Fruit fly (Drosophila melanogaster): ENCODE measurements around the gene Klc.

Gene Klc

DNA sequence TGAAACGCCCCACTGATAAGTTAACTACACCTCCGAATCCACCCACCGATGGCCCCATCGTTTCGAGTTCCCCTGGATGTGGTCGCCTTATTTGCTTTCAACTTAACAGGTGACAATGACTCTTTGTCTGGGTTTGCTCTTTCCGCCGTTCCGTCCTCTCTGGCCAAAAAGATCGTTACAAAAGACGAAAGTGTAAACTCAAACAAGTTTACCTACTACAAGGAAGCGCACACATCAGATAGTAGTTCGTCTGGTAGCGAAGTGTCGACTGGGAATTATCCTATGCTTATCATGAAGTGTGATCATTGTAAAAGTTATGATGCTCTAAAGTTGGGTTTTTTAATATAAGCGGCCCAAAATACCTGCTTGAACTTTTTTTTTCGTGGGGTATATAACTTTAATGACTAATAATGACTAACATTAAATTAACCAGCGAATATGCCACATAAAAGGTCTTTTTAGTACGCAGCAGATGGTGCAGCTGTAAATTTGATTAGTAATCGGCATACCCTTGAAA, 49.0 kb upstream of the Klc start (continued):
- TF ChIP-seq sens (GFP tag) (peak; percentile 78), unpg (GFP tag; optimal IDR thresholded peaks at IDR 0.05) (no peak), Dek (tag; optimal IDR thresholded peaks at IDR 0.05) (no peak), sima (GFP tag; optimal IDR thresholded peaks at IDR 0.05) (no peak), Tbp (GFP tag; optimal IDR thresholded peaks at IDR 0.05) (no peak), corto (GFP tag; optimal IDR thresholded peaks at IDR 0.05) (no peak), CG15696 (tag; optimal IDR thresholded peaks at IDR 0.05) (no peak), dati (GFP tag; IDR thresholded peaks at IDR 0.05) (no peak), Opbp (GFP tag; IDR thresholded peaks at IDR 0.05; ENCODE audit: partially characterized antibody) (no peak), repo (GFP tag; optimal IDR thresholded peaks at IDR 0.05) (no peak), Vsx1 (GFP tag; optimal IDR thresholded peaks at IDR 0.05) (no peak), CG9876 (GFP tag; optimal IDR thresholded peaks at IDR 0.05) (no peak), trem (tag; optimal IDR thresholded peaks at IDR 0.05) (no peak), pb (GFP tag; optimal IDR thresholded peaks at IDR 0.05) (no peak), hbn (GFP tag; IDR thresholded peaks at IDR 0.05; ENCODE audit: partially characterized antibody) (no peak), CG8924 (tag; optimal IDR thresholded peaks at IDR 0.05) (no peak), CG4424 (GFP tag; optimal IDR thresholded peaks at IDR 0.05) (no peak), Ets97D (GFP tag; optimal IDR thresholded peaks at IDR 0.05) (no peak), pzg (GFP tag; optimal IDR thresholded peaks at IDR 0.05) (no peak), emc (GFP tag; optimal IDR thresholded peaks at IDR 0.05) (no peak), CrebB (tag; optimal IDR thresholded peaks at IDR 0.05) (peak; percentile 33), Nf-YB (GFP tag; optimal IDR thresholded peaks at IDR 0.05) (no peak), grau (tag; optimal IDR thresholded peaks at IDR 0.05) (peak; percentile 20), lab (GFP tag; optimal IDR thresholded peaks at IDR 0.05) (peak; percentile 33), CG2120 (GFP tag; optimal IDR thresholded peaks at IDR 0.05) (peak; percentile 7), CoRest (tag; optimal IDR thresholded peaks at IDR 0.05) (no peak), CG11723 (GFP tag; optimal IDR thresholded peaks at IDR 0.05) (no peak), pho (GFP tag; optimal IDR thresholded peaks at IDR 0.05) (no peak), YL-1 (GFP tag; optimal IDR thresholded peaks at IDR 0.05) (no peak), Hr78 (GFP tag; optimal IDR thresholded peaks at IDR 0.05) (peak in 1 of 2 experiments; percentile 16), hb (GFP tag; IDR thresholded peaks at IDR 0.05; ENCODE audit: partially characterized antibody) (no peak), Awh (GFP tag; IDR thresholded peaks at IDR 0.05) (no peak), E2f2 (GFP tag; IDR thresholded peaks at IDR 0.05) (no peak; the same call in 1 of the 2 replicates), lola (GFP tag; optimal IDR thresholded peaks at IDR 0.05) (peak in 1 of 3 experiments; percentile 16), CG33557 (GFP tag; optimal IDR thresholded peaks at IDR 0.05) (no peak), rib (GFP tag; IDR thresholded peaks at IDR 0.05) (no peak), amos (GFP tag; IDR thresholded peaks at IDR 0.05; ENCODE audit: partially characterized antibody) (no peak), Dll (GFP tag; IDR thresholded peaks at IDR 0.05; ENCODE audit: partially characterized antibody) (no peak), CG1832 (GFP tag; optimal IDR thresholded peaks at IDR 0.05) (no peak), fd3F (GFP tag; optimal IDR thresholded peaks at IDR 0.05) (no peak), CG1233 (GFP tag; optimal IDR thresholded peaks at IDR 0.05) (peak; percentile 3), gem (tag; optimal IDR thresholded peaks at IDR 0.05) (peak; percentile 41), ro (GFP tag; IDR thresholded peaks at IDR 0.05) (no peak), Rx (GFP tag; IDR thresholded peaks at IDR 0.05) (no peak), gfzf (GFP tag; optimal IDR thresholded peaks at IDR 0.05) (no peak), vvl (GFP tag; IDR thresholded peaks at IDR 0.05) (no peak; the same call in 1 of the 2 replicates), CG4282 (GFP tag; optimal IDR thresholded peaks at IDR 0.05) (no peak), BtbVII (GFP tag; optimal IDR thresholded peaks at IDR 0.05) (peak; percentile 33), Hey (tag; optimal IDR thresholded peaks at IDR 0.05) (no peak), Fer2 (tag; optimal IDR thresholded peaks at IDR 0.05) (no peak)
